Worm (Caenorhabditis elegans) whole organism, L4 larva: ENCODE results near the gene C25H3.11.

Source experiments
- ama-1 ChIP-seq: fragments of 150-350 bp; optimal IDR thresholded peaks from 2 replicates; lab custom pipeline; 2014; ENCODE audit warnings: inconsistent platforms, mixed read lengths
- daf-19 ChIP-seq: fragments of 200-800 bp; sonication (Bioruptor generic); conservative IDR thresholded peaks from 2 replicates; pipeline ENCODE4 v1.3.6; 2022; ENCODE audit warnings: missing genetic modification characterization, missing compliant biosample characterization
- fos-1 ChIP-seq: fragments of 150-350 bp; optimal IDR thresholded peaks from 2 replicates; lab custom pipeline; 2014; ENCODE audit warnings: missing biosample characterization, missing genetic modification characterization
- lin-13 ChIP-seq: fragments of 150-350 bp; optimal IDR thresholded peaks from 2 replicates; lab custom pipeline; 2014; ENCODE audit warnings: missing biosample characterization, missing genetic modification reagents, missing genetic modification characterization
- lin-39 ChIP-seq: fragments of 150-350 bp; optimal IDR thresholded peaks from 2 replicates; lab custom pipeline; 2014; ENCODE audit warnings: missing biosample characterization, missing genetic modification reagents, missing genetic modification characterization
- mep-1 ChIP-seq: fragments of 150-350 bp; sonication (generic microtip); optimal IDR thresholded peaks from 3 replicates; lab custom pipeline; 2014; ENCODE audit warnings: missing biosample characterization, missing genetic modification characterization
- snpc-4 ChIP-seq: fragments of 150-350 bp; optimal IDR thresholded peaks from 2 replicates; lab custom pipeline; 2014; ENCODE audit warnings: missing biosample characterization, missing genetic modification characterization
- unc-39 ChIP-seq: sonication (generic microtip); optimal IDR thresholded peaks from 2 replicates; lab custom pipeline; 2017; ENCODE audit warnings: missing biosample characterization, missing genetic modification characterization
- vab-7 ChIP-seq: fragments of 200-800 bp; sonication (Bioruptor generic); IDR thresholded peaks from 2 replicates; pipeline ENCODE4 v1.3.6; 2022; ENCODE audit warnings: missing genetic modification reagents, missing genetic modification characterization, missing compliant biosample characterization
- zag-1 ChIP-seq: fragments of 150-350 bp; optimal IDR thresholded peaks from 2 replicates; lab custom pipeline; 2014; ENCODE audit warnings: missing biosample characterization, missing genetic modification characterization

DNA sequence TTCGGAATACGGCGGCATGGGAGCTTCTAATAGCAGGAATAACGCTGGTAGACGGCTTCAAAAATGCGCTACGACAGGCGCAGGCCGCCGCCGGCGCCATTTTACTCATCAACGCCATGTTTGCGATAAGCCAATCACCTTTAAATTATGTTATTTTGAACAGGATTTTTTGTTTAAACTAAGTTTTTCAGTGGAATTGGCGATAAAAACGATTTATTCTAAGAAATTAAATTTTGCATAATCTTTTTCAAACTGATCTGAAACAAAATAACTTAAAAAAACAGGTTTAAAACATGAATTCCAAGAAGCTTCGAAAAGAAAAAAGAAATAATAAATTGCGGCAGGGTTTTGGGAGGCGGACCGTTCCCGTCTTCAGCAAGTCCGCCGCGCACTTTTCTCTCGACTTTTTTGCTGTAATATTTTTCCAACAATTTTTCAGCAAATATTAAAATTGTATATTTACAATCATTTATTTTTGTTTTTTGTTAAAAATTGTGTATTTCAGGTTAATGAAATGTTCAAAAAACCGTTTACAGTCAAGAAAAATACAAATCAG is 2.5 kb upstream of the C25H3.11 start, which contains the start of the genes ndub-5 and eif-2D:
- no peak for TF ChIP-seq lin-39 (tag; lab: Kevin White, UChicago)
- TF ChIP-seq mep-1 (tag; lab: Kevin White, UChicago): peak; percentile 5
- no peak for TF ChIP-seq ama-1 (lab: Kevin White, UChicago)
- TF ChIP-seq fos-1: no peak
- no peak for TF ChIP-seq snpc-4 (tag; lab: Kevin White, UChicago)
- no peak for TF ChIP-seq vab-7 (GFP tag; lab: Robert Waterston, UW)
- no peak for TF ChIP-seq daf-19
- no peak for TF ChIP-seq zag-1 (tag; lab: Kevin White, UChicago)
- no peak for TF ChIP-seq unc-39 (tag; lab: Kevin White, UChicago)
- TF ChIP-seq lin-13 (GFP tag; lab: Kevin White, UChicago): no peak
